Worm (Caenorhabditis elegans): ENCODE data around the gene R74.8.

Gene R74.8

DNA sequence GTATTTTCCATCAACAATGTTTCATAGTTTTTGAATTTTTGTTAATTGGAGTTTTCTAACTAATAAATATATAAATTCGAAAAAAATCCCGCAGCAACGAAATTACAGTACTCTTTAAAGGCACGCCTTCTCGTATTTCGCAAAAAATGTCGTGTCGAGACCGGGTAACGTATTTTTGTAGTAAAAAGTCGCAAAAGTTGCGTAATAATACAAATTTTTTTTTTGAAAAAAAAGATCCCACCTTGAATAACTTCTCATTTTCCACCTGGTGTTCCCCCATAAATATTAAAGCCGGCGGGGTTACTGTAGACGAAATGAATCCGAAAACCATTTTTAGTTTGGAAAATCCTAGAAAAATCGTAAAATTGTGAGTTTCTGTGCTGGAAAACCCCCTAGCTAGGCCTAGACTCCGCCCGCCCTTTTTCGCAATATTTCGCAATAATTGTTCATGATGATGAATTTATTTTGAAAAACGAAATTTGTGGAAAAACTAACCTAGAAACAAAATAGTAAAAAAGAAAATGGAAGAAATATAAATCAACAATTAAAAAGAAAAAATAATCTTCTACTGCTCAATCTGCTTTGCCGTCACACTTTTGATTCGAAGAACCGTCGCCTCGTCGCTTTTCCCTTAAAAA is 36.3 kb downstream of the R74.8 start, which contains the start of gene F43C1.7:
TSS of gene F43C1.7 (minus strand) at position 351 of the 638 bp plus-strand sequence.
- peak; percentile 60 for TF ChIP-seq zip-8 (tag; optimal IDR thresholded peaks at IDR 0.05)
- TF ChIP-seq elt-3 (tag; optimal IDR thresholded peaks at IDR 0.05): no peak
- TF ChIP-seq nhr-28 (tag; optimal IDR thresholded peaks at IDR 0.05): no peak

DNA sequence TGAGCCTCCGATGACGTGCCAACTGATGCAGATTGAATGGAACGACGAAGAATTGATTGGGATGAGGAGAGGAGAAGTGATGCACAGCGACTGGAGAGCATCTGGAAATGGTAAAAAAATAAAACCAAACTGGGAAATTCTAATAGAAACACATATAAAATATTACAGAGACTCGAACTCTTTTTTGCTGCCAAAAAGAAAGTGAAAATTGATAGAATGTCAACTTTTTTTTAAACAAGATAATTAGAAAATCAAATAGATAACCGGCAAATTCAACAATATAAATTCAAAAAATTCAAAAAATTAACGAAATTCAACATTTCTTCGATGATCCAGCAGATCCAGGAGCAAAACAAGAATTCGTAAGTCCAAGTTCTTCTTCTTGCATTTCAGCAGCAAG is 37.4 kb downstream of the R74.8 start, which contains the start of gene mrpl-21:
TSS of gene mrpl-21 (minus strand) at position 101 of the 400 bp plus-strand sequence.
- no peak for TF ChIP-seq nhr-76 (tag; optimal IDR thresholded peaks at IDR 0.05)
- TF ChIP-seq cnd-1 (tag; optimal IDR thresholded peaks at IDR 0.05): no peak
- TF ChIP-seq M03D4.4 (tag; optimal IDR thresholded peaks at IDR 0.05): no peak
- no peak for TF ChIP-seq nhr-2 (tag; optimal IDR thresholded peaks at IDR 0.05)
- TF ChIP-seq sem-2 (GFP tag; optimal IDR thresholded peaks at IDR 0.05): no peak
- no peak for TF ChIP-seq nhr-28 (tag; optimal IDR thresholded peaks at IDR 0.05)
- no peak for TF ChIP-seq elt-3 (tag; optimal IDR thresholded peaks at IDR 0.05)
- no peak for TF ChIP-seq unc-39 (tag; optimal IDR thresholded peaks at IDR 0.05)
- TF ChIP-seq ceh-43 (GFP tag; optimal IDR thresholded peaks at IDR 0.05): no peak
- TF ChIP-seq unc-120 (tag; optimal IDR thresholded peaks at IDR 0.05; ENCODE audit: poor library complexity, severe bottlenecking): no peak
- no peak for TF ChIP-seq sptf-1 (tag; optimal IDR thresholded peaks at IDR 0.05)
- no peak for TF ChIP-seq lsy-2 (tag; optimal IDR thresholded peaks at IDR 0.05)
- no peak for TF ChIP-seq zip-8 (tag; optimal IDR thresholded peaks at IDR 0.05)
- no peak for TF ChIP-seq lin-13 (tag; optimal IDR thresholded peaks at IDR 0.05)
- no peak for TF ChIP-seq mep-1 (tag; optimal IDR thresholded peaks at IDR 0.05)

DNA sequence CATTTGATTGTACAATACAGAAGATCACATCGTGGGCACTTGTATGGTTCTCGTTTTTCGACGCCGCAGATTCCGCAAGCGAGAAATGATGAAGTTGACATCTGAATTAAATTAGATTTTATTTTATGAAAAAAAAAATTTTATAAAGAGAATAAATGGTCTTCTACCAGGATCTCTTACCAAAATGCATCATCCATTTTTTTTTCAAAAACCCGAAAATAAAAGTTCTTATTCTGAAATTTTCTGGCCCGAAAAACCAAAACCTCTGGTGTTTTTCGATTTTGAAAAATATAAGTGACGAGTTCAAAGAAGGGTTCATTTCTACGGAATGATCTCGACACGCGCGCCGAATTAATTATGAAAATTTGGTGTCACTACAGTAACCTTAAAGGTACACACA is 38.2 kb downstream of the R74.8 start, which contains the start of gene zhit-2:
TSS of gene zhit-2 (minus strand) at position 101 of the 400 bp plus-strand sequence.
- no peak for TF ChIP-seq lin-13 (tag; optimal IDR thresholded peaks at IDR 0.05)
- TF ChIP-seq cnd-1 (tag; optimal IDR thresholded peaks at IDR 0.05): no peak
- no peak for TF ChIP-seq elt-1 (tag; optimal IDR thresholded peaks at IDR 0.05; ENCODE audit: borderline replicate concordance, insufficient read depth)
- no peak for TF ChIP-seq nhr-28 (tag; optimal IDR thresholded peaks at IDR 0.05)

DNA sequence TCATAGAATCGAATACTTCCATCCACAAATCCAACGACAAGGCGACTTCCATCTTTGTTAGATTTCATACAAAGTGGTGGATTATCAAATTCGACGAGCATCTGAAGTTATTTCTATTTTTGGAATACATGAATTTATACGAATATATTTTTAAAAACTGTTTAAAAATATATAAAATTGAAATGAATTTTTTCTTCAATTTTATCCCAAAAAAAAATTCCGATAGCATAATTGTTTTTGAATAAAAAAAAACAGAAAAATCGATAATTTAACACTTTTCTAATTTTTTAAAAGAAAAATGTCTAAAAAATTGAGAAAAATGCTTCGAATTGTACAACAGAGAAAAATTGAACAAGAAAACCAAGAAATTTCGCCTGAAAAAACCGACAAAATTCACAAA is 41.5 kb downstream of the R74.8 start, which contains the start of gene Y44F5A.1:
TSS of gene Y44F5A.1 (minus strand) at position 101 of the 400 bp plus-strand sequence.
- TF ChIP-seq M03D4.4 (tag; optimal IDR thresholded peaks at IDR 0.05) (no peak), ham-2 (GFP tag; optimal IDR thresholded peaks at IDR 0.05) (no peak), ceh-43 (GFP tag; optimal IDR thresholded peaks at IDR 0.05) (no peak), pha-4 (tag; optimal IDR thresholded peaks at IDR 0.05) (no peak), mep-1 (tag; optimal IDR thresholded peaks at IDR 0.05) (no peak), lsy-2 (tag; optimal IDR thresholded peaks at IDR 0.05) (no peak), lin-13 (tag; optimal IDR thresholded peaks at IDR 0.05) (no peak)

Data from whole organism, mixed stage, embryonic.